Worm (Caenorhabditis elegans) whole organism, L2 larva: ENCODE measurements around the gene C04A11.2.

Experiments
- C34F6.9 ChIP-seq: fragments of 150-350 bp; optimal IDR thresholded peaks from 2 replicates; lab custom pipeline; 2014; ENCODE audit warnings: missing biosample characterization, missing genetic modification characterization
- F13H6.1 ChIP-seq: sonication (generic microtip); optimal IDR thresholded peaks from 2 replicates; lab custom pipeline; 2016; ENCODE audit warnings: missing genetic modification characterization, missing compliant biosample characterization
- R02D3.7 ChIP-seq: fragments of 150-350 bp; optimal IDR thresholded peaks from 2 replicates; lab custom pipeline; 2014; ENCODE audit warnings: missing biosample characterization, missing genetic modification characterization
- alr-1 ChIP-seq: fragments of 150-350 bp; optimal IDR thresholded peaks from 2 replicates; lab custom pipeline; 2014; ENCODE audit warnings: missing biosample characterization, missing genetic modification characterization
- ama-1 ChIP-seq: fragments of 150-350 bp; optimal IDR thresholded peaks from 2 replicates; lab custom pipeline; 2018; ENCODE audit warnings: inconsistent platforms
- blmp-1 ChIP-seq: sonication (generic microtip); optimal IDR thresholded peaks from 2 replicates; lab custom pipeline; 2017; ENCODE audit warnings: missing genetic modification characterization, mild to moderate bottlenecking, missing compliant biosample characterization, antibody characterized with exemption, moderate library complexity; ENCODE audit not compliant: insufficient read depth
- dmd-4 ChIP-seq: sonication (generic microtip); optimal IDR thresholded peaks from 2 replicates; lab custom pipeline; 2017; ENCODE audit warnings: missing biosample characterization, missing genetic modification characterization
- egl-27 ChIP-seq: sonication (generic microtip); optimal IDR thresholded peaks from 3 replicates; lab custom pipeline; 2017; ENCODE audit warnings: missing biosample characterization, missing genetic modification reagents, missing genetic modification characterization
- elt-3 ChIP-seq: sonication (generic microtip); optimal IDR thresholded peaks from 2 replicates; lab custom pipeline; 2017; ENCODE audit warnings: missing biosample characterization, missing genetic modification characterization
- fos-1 ChIP-seq: fragments of 150-350 bp; optimal IDR thresholded peaks from 2 replicates; lab custom pipeline; 2014; ENCODE audit warnings: missing biosample characterization, missing genetic modification characterization
- gmeb-1 ChIP-seq: fragments of 150-350 bp; optimal IDR thresholded peaks from 2 replicates; lab custom pipeline; 2014; ENCODE audit warnings: missing biosample characterization, missing genetic modification characterization
- lin-11 ChIP-seq: fragments of 150-350 bp; sonication (generic microtip); optimal IDR thresholded peaks from 2 replicates; lab custom pipeline; 2014; ENCODE audit warnings: missing biosample characterization, missing genetic modification characterization, inconsistent platforms, mixed read lengths
- lin-13 ChIP-seq: fragments of 150-350 bp; optimal IDR thresholded peaks from 2 replicates; lab custom pipeline; 2014; ENCODE audit warnings: missing biosample characterization, missing genetic modification reagents, missing genetic modification characterization
- lsy-2 ChIP-seq, 2 experiments: fragments of 150-350 bp in 1 of 2; sonication (generic microtip) in 1 of 2; optimal IDR thresholded peaks; 2 replicates each; lab custom pipeline; 2014 to 2017; ENCODE audit warnings: missing biosample characterization in 2 of 2, missing genetic modification characterization in 2 of 2
- mab-5 ChIP-seq: fragments of 150-350 bp; optimal IDR thresholded peaks from 2 replicates; lab custom pipeline; 2014; ENCODE audit warnings: missing biosample characterization, missing genetic modification characterization
- mbf-1 ChIP-seq: sonication (generic microtip); optimal IDR thresholded peaks from 2 replicates; lab custom pipeline; 2017; ENCODE audit warnings: missing biosample characterization, missing genetic modification characterization
- mdl-1 ChIP-seq, 2 experiments: fragments of 150-350 bp in 1 of 2; sonication (generic microtip) in 1 of 2; optimal IDR thresholded peaks; 2 replicates each; lab custom pipeline; 2017; ENCODE audit warnings: missing biosample characterization in 2 of 2, missing genetic modification characterization in 2 of 2
- nhr-10 ChIP-seq: sonication (generic microtip); optimal IDR thresholded peaks from 2 replicates; lab custom pipeline; 2017; ENCODE audit warnings: missing biosample characterization, missing genetic modification characterization
- nhr-12 ChIP-seq: fragments of 150-350 bp; optimal IDR thresholded peaks from 2 replicates; lab custom pipeline; 2014; ENCODE audit warnings: missing biosample characterization, missing genetic modification characterization
- nhr-129 ChIP-seq: fragments of 150-350 bp; optimal IDR thresholded peaks from 2 replicates; lab custom pipeline; 2014; ENCODE audit warnings: missing biosample characterization, missing genetic modification characterization
- nhr-21 ChIP-seq: fragments of 150-350 bp; optimal IDR thresholded peaks from 2 replicates; lab custom pipeline; 2014; ENCODE audit warnings: missing biosample characterization, missing genetic modification characterization
- nhr-23 ChIP-seq: fragments of 150-350 bp; optimal IDR thresholded peaks from 2 replicates; lab custom pipeline; 2014; ENCODE audit warnings: missing biosample characterization, missing genetic modification reagents, missing genetic modification characterization
- nhr-237 ChIP-seq: fragments of 150-350 bp; optimal IDR thresholded peaks from 2 replicates; lab custom pipeline; 2014; ENCODE audit warnings: missing biosample characterization, missing genetic modification characterization
- nhr-25 ChIP-seq: fragments of 150-350 bp; sonication (generic microtip); optimal IDR thresholded peaks from 3 replicates; lab custom pipeline; 2014; ENCODE audit warnings: missing biosample characterization, missing genetic modification characterization
- nhr-6 ChIP-seq: fragments of 150-350 bp; optimal IDR thresholded peaks from 2 replicates; lab custom pipeline; 2014; ENCODE audit warnings: missing biosample characterization, missing genetic modification characterization
- nhr-77 ChIP-seq: fragments of 150-350 bp; optimal IDR thresholded peaks from 2 replicates; lab custom pipeline; 2014; ENCODE audit warnings: missing biosample characterization, missing genetic modification characterization
- peb-1 ChIP-seq: fragments of 150-350 bp; optimal IDR thresholded peaks from 2 replicates; lab custom pipeline; 2014; ENCODE audit warnings: missing biosample characterization, missing genetic modification characterization
- sem-4 ChIP-seq: fragments of 150-350 bp; optimal IDR thresholded peaks from 2 replicates; lab custom pipeline; 2014; ENCODE audit warnings: missing biosample characterization, missing genetic modification reagents, missing genetic modification characterization
- sma-3 ChIP-seq: sonication (generic microtip); optimal IDR thresholded peaks from 2 replicates; lab custom pipeline; 2016; ENCODE audit warnings: missing genetic modification reagents, missing genetic modification characterization, missing compliant biosample characterization
- sma-9 ChIP-seq, 2 experiments: fragments of 150-350 bp in 1 of 2; sonication (generic microtip) in 1 of 2; optimal IDR thresholded peaks; 2 replicates each; lab custom pipeline; 2014 to 2016; ENCODE audit warnings: missing genetic modification characterization in 2 of 2, mild to moderate bottlenecking in 1 of 2, missing biosample characterization in 1 of 2, missing compliant biosample characterization in 1 of 2, missing genetic modification reagents in 1 of 2, moderate library complexity in 1 of 2
- unc-62 ChIP-seq: fragments of 150-350 bp; optimal IDR thresholded peaks from 2 replicates; lab custom pipeline; 2014; ENCODE audit warnings: missing biosample characterization, missing genetic modification reagents, missing genetic modification characterization
- ztf-11 ChIP-seq: sonication (generic microtip); optimal IDR thresholded peaks from 2 replicates; lab custom pipeline; 2017; ENCODE audit warnings: missing biosample characterization, missing genetic modification characterization

C04A11.2 gene

ce11 chrX:13665447-13665846 lies 3.2 kb downstream of the C04A11.2 start (continued):
- peak; percentile 78 for TF ChIP-seq lin-11 (tag; lab: Kevin White, UChicago)
- TF ChIP-seq sem-4 = peak; percentile 52

- TF ChIP-seq nhr-25 (tag; lab: Kevin White, UChicago) = peak; percentile 61
- TF ChIP-seq blmp-1 (tag; lab: Kevin White, UChicago) = peak; percentile 36
- TF ChIP-seq sma-9 (GFP tag; optimal IDR thresholded peaks at IDR 0.05; lab: Kevin White, UChicago) = peak; percentile 80
- no peak for TF ChIP-seq sma-9 (tag; optimal IDR thresholded peaks at IDR 0.05; lab: Kevin White, UChicago)
- no peak for TF ChIP-seq nhr-10 (tag; lab: Kevin White, UChicago)
- TF ChIP-seq lsy-2 (tag; optimal IDR thresholded peaks at IDR 0.05; lab: Kevin White, UChicago) = no peak
- TF ChIP-seq nhr-129 (tag; lab: Kevin White, UChicago) = peak; percentile 23
- peak; percentile 28 for TF ChIP-seq sma-3 (GFP tag; lab: Kevin White, UChicago)
- peak; percentile 38 for TF ChIP-seq nhr-21
- TF ChIP-seq ama-1 (lab: Kevin White, UChicago) = no peak
Measured at ce11 chrX:13663641-13664633, 4.7 kb downstream of the C04A11.2 start, which contains the start of gene C04A11.5. Gene C04A11.5, plus strand, starts transcription at chrX:13664583.

ce11 chrX:13660206-13660605 lies 8.4 kb downstream of the C04A11.2 start, which contains the start of gene C04A11.1:
Gene C04A11.1, plus strand, starts transcription at chrX:13660506.
- TF ChIP-seq nhr-77 (tag; lab: Kevin White, UChicago) = no peak
- no peak for TF ChIP-seq R02D3.7 (tag; lab: Kevin White, UChicago)
- TF ChIP-seq nhr-21 = no peak
- no peak for TF ChIP-seq mbf-1 (tag; lab: Kevin White, UChicago)
- no peak for TF ChIP-seq nhr-10 (tag; lab: Kevin White, UChicago)
- TF ChIP-seq blmp-1 (tag; lab: Kevin White, UChicago) = no peak
- TF ChIP-seq unc-62 (GFP tag; lab: Kevin White, UChicago) = no peak

ce11 chrX:13655769-13656168 lies 12.9 kb downstream of the C04A11.2 start:
- TF ChIP-seq nhr-12 (tag; lab: Kevin White, UChicago) (no peak), lsy-2 (tag; optimal IDR thresholded peaks at IDR 0.05; lab: Kevin White, UChicago) (peak in 1 of 2 experiments; percentile 4), alr-1 (tag; lab: Kevin White, UChicago) (no peak), ztf-11 (tag; lab: Kevin White, UChicago) (no peak), dmd-4 (tag; lab: Kevin White, UChicago) (no peak), sma-9 (GFP tag; optimal IDR thresholded peaks at IDR 0.05; lab: Kevin White, UChicago) (peak; percentile 7), sma-9 (tag; optimal IDR thresholded peaks at IDR 0.05; lab: Kevin White, UChicago) (no peak), mdl-1 (tag; optimal IDR thresholded peaks at IDR 0.05; lab: Kevin White, UChicago) (no peak), mab-5 (tag; lab: Kevin White, UChicago) (no peak), sem-4 (no peak), unc-62 (GFP tag; lab: Kevin White, UChicago) (no peak), fos-1 (tag; lab: Kevin White, UChicago) (no peak), nhr-129 (tag; lab: Kevin White, UChicago) (no peak), gmeb-1 (tag; lab: Kevin White, UChicago) (peak; percentile 28), peb-1 (no peak), lin-13 (GFP tag; lab: Kevin White, UChicago) (no peak), nhr-6 (tag; lab: Kevin White, UChicago) (no peak), F13H6.1 (tag; lab: Kevin White, UChicago) (no peak), lin-11 (tag; lab: Kevin White, UChicago) (no peak), blmp-1 (tag; lab: Kevin White, UChicago) (no peak), nhr-23 (no peak), egl-27 (tag; lab: Kevin White, UChicago) (no peak), elt-3 (tag; lab: Kevin White, UChicago) (no peak), C34F6.9 (tag; lab: Kevin White, UChicago) (no peak), nhr-237 (tag; lab: Kevin White, UChicago) (no peak), nhr-21 (no peak)
